Worm (Caenorhabditis elegans): ENCODE data around the gene men-1.

Gene men-1

ce11 chrII:14250147-14250965 is 16.4 kb upstream of the men-1 start, which contains the start of gene hmg-1.1 (continued):
- TF ChIP-seq ztf-18 (tag; optimal IDR thresholded peaks at IDR 0.05) (peak; percentile 82), somi-1 (GFP tag; optimal IDR thresholded peaks at IDR 0.05) (peak; percentile 29), attf-5 (GFP tag; optimal IDR thresholded peaks at IDR 0.05) (peak; percentile 81), Y95B8A.8 (GFP tag; IDR thresholded peaks at IDR 0.05) (0 out of 2 replicates have a peak, but pooled peaks have one; percentile 38), nhr-90 (tag; optimal IDR thresholded peaks at IDR 0.05) (peak; percentile 52), tbp1 (GFP tag; optimal IDR thresholded peaks at IDR 0.05) (peak; percentile 55), let-607 (tag; optimal IDR thresholded peaks at IDR 0.05) (peak; percentile 80 to 95), athp-1 (tag; optimal IDR thresholded peaks at IDR 0.05) (peak; percentile 8), egl-18 (GFP tag; IDR thresholded peaks at IDR 0.05) (no peak), hlh-12 (tag; optimal IDR thresholded peaks at IDR 0.05) (no peak), nfya-2 (GFP tag; IDR thresholded peaks at IDR 0.05) (no peak), egrh-3 (GFP tag; IDR thresholded peaks at IDR 0.05) (peak; percentile 22; the same call in 1 of the 2 replicates), B0336.3 (GFP tag; IDR thresholded peaks at IDR 0.05) (peak; percentile 57), pbrm-1 (GFP tag; IDR thresholded peaks at IDR 0.05) (peak; percentile 14; the same call in 1 of the 2 replicates), chd-7 (tag; optimal IDR thresholded peaks at IDR 0.05) (peak; percentile 70), K12H6.12 (tag; optimal IDR thresholded peaks at IDR 0.05) (peak; percentile 86), Y79H2A.3 (GFP tag; conservative IDR thresholded peaks at IDR 0.05) (no peak), hmg-1.2 (GFP tag; IDR thresholded peaks at IDR 0.05) (peak; percentile 57; the same call in 1 of the 2 replicates), ekl-4 (GFP tag; IDR thresholded peaks at IDR 0.05) (0 out of 2 replicates have a peak, but pooled peaks have one; percentile 54), C06A6.2 (GFP tag; conservative IDR thresholded peaks at IDR 0.05) (peak; percentile 23; the same call in 1 of the 2 replicates), lag-1 (GFP tag; IDR thresholded peaks at IDR 0.05) (0 out of 2 replicates have a peak, but pooled peaks have one; percentile 36), ceh-27 (GFP tag; optimal IDR thresholded peaks at IDR 0.05) (peak; percentile 87), K11D2.4 (GFP tag; IDR thresholded peaks at IDR 0.05) (peak; percentile 19; the same call in 1 of the 2 replicates), mcd-1 (GFP tag; IDR thresholded peaks at IDR 0.05) (peak; percentile 69), ceh-91 (GFP tag; IDR thresholded peaks at IDR 0.05) (no peak), tlf-1 (GFP tag; optimal IDR thresholded peaks at IDR 0.05) (peak; percentile 17), ztf-26 (tag; optimal IDR thresholded peaks at IDR 0.05) (no peak), cebp-2 (GFP tag; IDR thresholded peaks at IDR 0.05) (peak; percentile 83; the same call in 1 of the 2 replicates), ztf-28 (GFP tag; IDR thresholded peaks at IDR 0.05) (no peak), ceh-100 (GFP tag; IDR thresholded peaks at IDR 0.05) (peak; percentile 9; the same call in 1 of the 2 replicates), lin-54 (GFP tag; optimal IDR thresholded peaks at IDR 0.05) (peak; percentile 75)

- TF ChIP-seq lin-35 (GFP tag; optimal IDR thresholded peaks at IDR 0.05) (peak in 1 of 3 experiments; percentile 0), egl-18 (GFP tag; IDR thresholded peaks at IDR 0.05) (0 out of 2 replicates have a peak, but pooled peaks have one; percentile 44), madf-6 (GFP tag; IDR thresholded peaks at IDR 0.05) (no peak), sea-2 (GFP tag; IDR thresholded peaks at IDR 0.05) (no peak), egrh-3 (GFP tag; IDR thresholded peaks at IDR 0.05) (peak; percentile 24), dox-1 (GFP tag; IDR thresholded peaks at IDR 0.05) (peak; percentile 26; the same call in 1 of the 2 replicates), nhr-120 (GFP tag; IDR thresholded peaks at IDR 0.05) (no peak), Y56A3A.18 (GFP tag; IDR thresholded peaks at IDR 0.05) (0 out of 2 replicates have a peak, but pooled peaks have one; percentile 24), nhr-80 (tag; optimal IDR thresholded peaks at IDR 0.05) (peak; percentile 42), lin-40 (tag; optimal IDR thresholded peaks at IDR 0.05) (peak; percentile 15), attf-6 (GFP tag; IDR thresholded peaks at IDR 0.05) (no peak), rcor-1 (GFP tag; IDR thresholded peaks at IDR 0.05) (peak; percentile 50; the same call in 1 of the 2 replicates), attf-5 (GFP tag; optimal IDR thresholded peaks at IDR 0.05) (peak; percentile 48), pbrm-1 (GFP tag; IDR thresholded peaks at IDR 0.05) (peak; percentile 56; the same call in 1 of the 2 replicates), C17E4.6 (GFP tag; IDR thresholded peaks at IDR 0.05) (no peak), nfya-2 (GFP tag; IDR thresholded peaks at IDR 0.05) (no peak), F39B2.1 (GFP tag; IDR thresholded peaks at IDR 0.05) (no peak), ccch-3 (GFP tag; optimal IDR thresholded peaks at IDR 0.05) (no peak), zfh-2 (GFP tag; conservative IDR thresholded peaks at IDR 0.05) (peak; percentile 46; the same call in 1 of the 2 replicates), gei-17 (GFP tag; optimal IDR thresholded peaks at IDR 0.05) (no peak)
Observed at ce11 chrII:14249489-14249888, 15.6 kb upstream of the men-1 start.

Data from whole organism, young adult.